Worm (Caenorhabditis elegans): Measurements from ENCODE around the gene nlp-53.

Gene nlp-53

ce11 chrX:13646798-13647197 lies 28.1 kb downstream of the nlp-53 start, which contains the start of gene acr-9:
TSS of gene acr-9 (minus strand) at chrX:13646898.
- no peak for TF ChIP-seq zip-5 (tag; optimal IDR thresholded peaks at IDR 0.05)
- TF ChIP-seq nhr-232 (tag; optimal IDR thresholded peaks at IDR 0.05) = no peak
- TF ChIP-seq dve-1 (tag; optimal IDR thresholded peaks at IDR 0.05) = no peak
- TF ChIP-seq fkh-6 (tag; optimal IDR thresholded peaks at IDR 0.05) = no peak
- no peak for TF ChIP-seq odd-2 (tag; optimal IDR thresholded peaks at IDR 0.05)
- TF ChIP-seq ttx-3 (tag; optimal IDR thresholded peaks at IDR 0.05) = no peak
- no peak for TF ChIP-seq ztf-16 (tag; optimal IDR thresholded peaks at IDR 0.05)
- TF ChIP-seq ceh-31 (tag; optimal IDR thresholded peaks at IDR 0.05) = no peak

ce11 chrX:13647305-13647704 lies 28.6 kb downstream of the nlp-53 start, which contains the start of gene C40C9.3:
TSS of gene C40C9.3 (plus strand) at chrX:13647605.
- TF ChIP-seq ets-4 (tag; optimal IDR thresholded peaks at IDR 0.05) (no peak), ama-1 (optimal IDR thresholded peaks at IDR 0.05) (no peak), C38D4.7 (GFP tag; optimal IDR thresholded peaks at IDR 0.05) (no peak), ceh-18 (tag; optimal IDR thresholded peaks at IDR 0.05) (no peak), hlh-13 (GFP tag; optimal IDR thresholded peaks at IDR 0.05) (no peak), eyg-1 (tag; optimal IDR thresholded peaks at IDR 0.05) (no peak), zip-5 (tag; optimal IDR thresholded peaks at IDR 0.05) (no peak)

ce11 chrX:13650799-13651198 lies 32.1 kb downstream of the nlp-53 start, which contains the start of gene C40C9.4:
TSS of gene C40C9.4 (plus strand) at chrX:13651099.
- TF ChIP-seq npax-4 (tag; optimal IDR thresholded peaks at IDR 0.05) (no peak), fax-1 (tag; optimal IDR thresholded peaks at IDR 0.05) (no peak), pros-1 (tag; optimal IDR thresholded peaks at IDR 0.05) (no peak), C38D4.7 (GFP tag; optimal IDR thresholded peaks at IDR 0.05) (no peak), sox-4 (tag; optimal IDR thresholded peaks at IDR 0.05) (no peak), syd-9 (tag; optimal IDR thresholded peaks at IDR 0.05) (no peak)

ce11 chrX:13653573-13653972 lies 34.9 kb downstream of the nlp-53 start:
- TF ChIP-seq elt-2 (tag; optimal IDR thresholded peaks at IDR 0.05) (peak; percentile 53), sox-2 (GFP tag; IDR thresholded peaks at IDR 0.05) (peak; percentile 56; the same call in 1 of the 2 replicates), ama-1 (optimal IDR thresholded peaks at IDR 0.05) (no peak), ceh-31 (tag; optimal IDR thresholded peaks at IDR 0.05) (no peak), pag-3 (tag; optimal IDR thresholded peaks at IDR 0.05; ENCODE audit: borderline replicate concordance) (no peak), hlh-30 (tag; optimal IDR thresholded peaks at IDR 0.05; ENCODE audit: insufficient read depth) (no peak), unc-86 (tag; optimal IDR thresholded peaks at IDR 0.05) (peak; percentile 46), K02D7.2 (tag; optimal IDR thresholded peaks at IDR 0.05) (no peak), tbx-2 (tag; optimal IDR thresholded peaks at IDR 0.05) (peak; percentile 43), lin-11 (tag; optimal IDR thresholded peaks at IDR 0.05) (peak; percentile 25), pha-2 (tag; optimal IDR thresholded peaks at IDR 0.05) (peak; percentile 14), ztf-16 (tag; optimal IDR thresholded peaks at IDR 0.05) (peak; percentile 36), nhr-232 (tag; optimal IDR thresholded peaks at IDR 0.05) (peak; percentile 37), sox-4 (tag; optimal IDR thresholded peaks at IDR 0.05) (peak; percentile 26), madf-2 (tag; optimal IDR thresholded peaks at IDR 0.05) (no peak), Y22D7AL.16 (tag; optimal IDR thresholded peaks at IDR 0.05) (no peak), hlh-15 (tag; optimal IDR thresholded peaks at IDR 0.05) (no peak), elt-4 (tag; optimal IDR thresholded peaks at IDR 0.05) (no peak), che-1 (tag; optimal IDR thresholded peaks at IDR 0.05) (peak; percentile 47), hlh-13 (GFP tag; optimal IDR thresholded peaks at IDR 0.05) (peak; percentile 41), odd-2 (tag; optimal IDR thresholded peaks at IDR 0.05) (peak; percentile 26), ceh-48 (tag; optimal IDR thresholded peaks at IDR 0.05) (no peak), sdc-2 (tag; optimal IDR thresholded peaks at IDR 0.05) (peak; percentile 54), dmd-4 (tag; optimal IDR thresholded peaks at IDR 0.05; ENCODE audit: borderline replicate concordance) (no peak), C38D4.7 (GFP tag; optimal IDR thresholded peaks at IDR 0.05) (peak; percentile 21), hlh-6 (tag; optimal IDR thresholded peaks at IDR 0.05) (peak; percentile 63), pat-9 (tag; optimal IDR thresholded peaks at IDR 0.05) (peak; percentile 20)

Data from whole organism, late embryonic.